Fruit fly (Drosophila melanogaster): ENCODE results near the gene Yp2.

The Yp2 gene

DNA sequence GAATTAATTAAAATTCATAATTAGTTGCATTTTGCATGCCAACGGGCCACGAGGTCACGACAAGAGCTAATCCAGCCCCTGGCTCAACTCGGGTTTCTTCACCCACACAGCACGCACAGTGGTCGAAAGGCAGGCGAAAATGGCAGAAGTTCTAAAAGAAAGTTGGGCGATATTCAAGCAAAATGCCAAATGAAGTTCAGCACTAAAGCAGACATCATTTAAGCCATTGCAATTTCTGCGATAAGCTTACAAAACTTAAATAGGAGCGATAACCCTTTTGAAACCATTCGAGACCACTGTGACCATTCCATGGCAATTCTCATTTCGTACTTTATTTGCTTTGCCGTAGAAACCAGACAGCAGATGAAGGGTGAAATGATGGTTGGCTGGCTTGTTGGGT is 15.1 kb upstream of the Yp2 start (continued):
- peak; percentile 32; the same call in 1 of the 3 replicates for TF ChIP-seq CG16813 (GFP tag; IDR thresholded peaks at IDR 0.05; ENCODE audit: partially characterized antibody)
- no peak for TF ChIP-seq Spps (tag; optimal IDR thresholded peaks at IDR 0.05)
- peak; percentile 54 for TF ChIP-seq CG14441 (GFP tag; IDR thresholded peaks at IDR 0.05)
- peak; percentile 40 for TF ChIP-seq CG16863 (GFP tag; optimal IDR thresholded peaks at IDR 0.05)
- no peak for TF ChIP-seq CG4854 (GFP tag; optimal IDR thresholded peaks at IDR 0.05)
- TF ChIP-seq CG6683 (GFP tag; optimal IDR thresholded peaks at IDR 0.05): no peak
- TF ChIP-seq Hmr (GFP tag; optimal IDR thresholded peaks at IDR 0.05): peak; percentile 40
- peak; percentile 70 for TF ChIP-seq row (GFP tag; IDR thresholded peaks at IDR 0.05)
- TF ChIP-seq Optix (GFP tag; IDR thresholded peaks at IDR 0.05): peak; percentile 49; the same call in 2 of the 3 replicates
- TF ChIP-seq CG11695 (GFP tag; IDR thresholded peaks at IDR 0.05): peak; percentile 51; the same call in 1 of the 3 replicates
- TF ChIP-seq CG4730 (GFP tag; IDR thresholded peaks at IDR 0.05): 0 out of 2 replicates have a peak, but pooled peaks have one; percentile 40
- TF ChIP-seq Lim3 (GFP tag; IDR thresholded peaks at IDR 0.05): no peak
- peak; percentile 31 for TF ChIP-seq cwo (GFP tag; optimal IDR thresholded peaks at IDR 0.05)
- no peak for TF ChIP-seq CG1602 (GFP tag; optimal IDR thresholded peaks at IDR 0.05)
- peak; percentile 1 for TF ChIP-seq CG17802 (tag; optimal IDR thresholded peaks at IDR 0.05)
- no peak for TF ChIP-seq D (optimal IDR thresholded peaks at IDR 0.05)
- peak; percentile 22 for TF ChIP-seq D (GFP tag; optimal IDR thresholded peaks at IDR 0.05)
- peak; percentile 33 for TF ChIP-seq CG30403 (GFP tag; optimal IDR thresholded peaks at IDR 0.05)
- TF ChIP-seq ase (GFP tag; IDR thresholded peaks at IDR 0.05): 0 out of 3 replicates have a peak, but pooled peaks have one; percentile 37
- TF ChIP-seq dan (GFP tag; IDR thresholded peaks at IDR 0.05): 0 out of 2 replicates have a peak, but pooled peaks have one; percentile 29
- peak; percentile 43 for TF ChIP-seq CG2712 (tag; optimal IDR thresholded peaks at IDR 0.05)
- peak; percentile 47 for TF ChIP-seq az2 (GFP tag; optimal IDR thresholded peaks at IDR 0.05)
- no peak for TF ChIP-seq CHES-1-like (GFP tag; optimal IDR thresholded peaks at IDR 0.05)
- TF ChIP-seq CG15269 (tag; optimal IDR thresholded peaks at IDR 0.05): peak; percentile 44
- TF ChIP-seq ems (GFP tag; optimal IDR thresholded peaks at IDR 0.05): peak; percentile 60
- peak; percentile 50; the same call in 1 of the 2 replicates for TF ChIP-seq CG17328 (GFP tag; IDR thresholded peaks at IDR 0.05)
- no peak for TF ChIP-seq CG31365 (tag; optimal IDR thresholded peaks at IDR 0.05)
- TF ChIP-seq CG10209 (GFP tag; optimal IDR thresholded peaks at IDR 0.05): peak; percentile 38
- TF ChIP-seq CG8281 (tag; optimal IDR thresholded peaks at IDR 0.05): no peak
- TF ChIP-seq Deaf1 (tag; optimal IDR thresholded peaks at IDR 0.05): peak; percentile 6
- no peak for TF ChIP-seq CG13894 (tag; optimal IDR thresholded peaks at IDR 0.05)
- peak; percentile 58 for TF ChIP-seq unpg (GFP tag; optimal IDR thresholded peaks at IDR 0.05)
- TF ChIP-seq tx (GFP tag; optimal IDR thresholded peaks at IDR 0.05): peak; percentile 7
- peak; percentile 3 for TF ChIP-seq odd (GFP tag; optimal IDR thresholded peaks at IDR 0.05)
- peak; percentile 45 for TF ChIP-seq CG9609 (GFP tag; optimal IDR thresholded peaks at IDR 0.05)
- no peak for TF ChIP-seq prd (optimal IDR thresholded peaks at IDR 0.05)
- TF ChIP-seq prd (GFP tag; IDR thresholded peaks at IDR 0.05): peak; percentile 79; the same call in 2 of the 3 replicates
- TF ChIP-seq br (optimal IDR thresholded peaks at IDR 0.05): no peak
- TF ChIP-seq slou (GFP tag; optimal IDR thresholded peaks at IDR 0.05): no peak
- peak; percentile 64 for TF ChIP-seq Ptx1 (GFP tag; IDR thresholded peaks at IDR 0.05)
- peak; percentile 18 for TF ChIP-seq pnt (GFP tag; optimal IDR thresholded peaks at IDR 0.05)
- no peak for TF ChIP-seq disco-r (GFP tag; optimal IDR thresholded peaks at IDR 0.05)
- no peak for TF ChIP-seq salm (tag; optimal IDR thresholded peaks at IDR 0.05)
- TF ChIP-seq CG4282 (GFP tag; optimal IDR thresholded peaks at IDR 0.05): no peak
